Worm (Caenorhabditis elegans): ENCODE results near the gene T01C4.8.

Gene T01C4.8

DNA sequence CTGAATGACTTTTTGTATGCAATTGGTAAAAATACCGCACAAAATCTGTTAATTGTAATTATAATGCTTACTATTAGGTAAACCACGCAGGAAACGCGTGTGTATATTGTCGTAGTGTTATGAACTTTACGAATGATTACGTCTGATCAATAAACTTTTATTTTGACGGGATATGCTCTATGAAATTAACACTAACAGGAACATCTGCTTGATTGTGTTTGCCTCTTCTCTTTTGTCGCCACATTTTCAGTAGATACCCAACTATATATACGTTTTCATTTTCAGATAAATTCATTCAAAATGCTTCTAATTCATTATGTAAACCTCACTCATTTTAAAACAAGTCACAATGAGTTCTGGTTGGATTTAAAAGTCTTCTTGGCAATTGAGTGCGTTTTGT lies 2.9 kb upstream of the T01C4.8 start, which contains the start of gene sre-10:
Gene sre-10, plus strand, starts transcription at position 301 of the 400 bp plus-strand sequence.
- TF ChIP-seq odd-2 (tag; optimal IDR thresholded peaks at IDR 0.05), result no peak
- no peak for TF ChIP-seq ceh-9 (tag; optimal IDR thresholded peaks at IDR 0.05)
- no peak for TF ChIP-seq pha-2 (tag; optimal IDR thresholded peaks at IDR 0.05)
- TF ChIP-seq sox-4 (tag; optimal IDR thresholded peaks at IDR 0.05), result no peak
- TF ChIP-seq ceh-22 (tag; optimal IDR thresholded peaks at IDR 0.05), result no peak
- no peak for TF ChIP-seq dve-1 (tag; optimal IDR thresholded peaks at IDR 0.05)
- TF ChIP-seq fkh-6 (tag; optimal IDR thresholded peaks at IDR 0.05), result no peak
- TF ChIP-seq pros-1 (tag; optimal IDR thresholded peaks at IDR 0.05), result no peak
- TF ChIP-seq nhr-232 (tag; optimal IDR thresholded peaks at IDR 0.05), result no peak
- TF ChIP-seq madf-2 (tag; optimal IDR thresholded peaks at IDR 0.05), result no peak
- TF ChIP-seq ceh-34 (tag; optimal IDR thresholded peaks at IDR 0.05), result no peak
- no peak for TF ChIP-seq ztf-16 (tag; optimal IDR thresholded peaks at IDR 0.05)
- no peak for TF ChIP-seq pha-4 (tag; optimal IDR thresholded peaks at IDR 0.05)
- no peak for TF ChIP-seq fax-1 (tag; optimal IDR thresholded peaks at IDR 0.05)

DNA sequence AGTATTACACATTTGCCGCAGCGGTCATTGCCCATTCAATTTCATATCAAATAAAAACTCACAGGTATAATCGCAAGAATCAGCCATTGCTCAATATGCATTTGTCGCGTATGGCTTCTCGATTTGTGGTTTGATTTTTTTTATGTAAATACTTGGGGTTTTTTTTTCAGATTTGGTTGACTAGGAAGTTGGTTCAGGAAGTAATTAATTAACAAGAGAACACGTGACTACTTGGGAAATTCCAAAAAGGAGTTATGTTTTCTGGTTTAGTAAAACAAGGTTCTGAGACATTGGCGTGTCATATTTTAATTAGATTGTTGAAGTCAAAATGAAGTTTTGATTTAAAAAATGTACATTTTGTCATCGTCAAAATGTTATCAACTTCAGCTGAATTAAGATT lies 1.6 kb upstream of the T01C4.8 start, which contains the start of gene srx-36:
Gene srx-36, minus strand, starts transcription at position 101 of the 400 bp plus-strand sequence.
- TF ChIP-seq ref-2 (tag; optimal IDR thresholded peaks at IDR 0.05) (no peak), odd-2 (tag; optimal IDR thresholded peaks at IDR 0.05) (no peak), fax-1 (tag; optimal IDR thresholded peaks at IDR 0.05) (no peak), K02D7.2 (tag; optimal IDR thresholded peaks at IDR 0.05) (no peak), gmeb-2 (tag; optimal IDR thresholded peaks at IDR 0.05) (no peak), fkh-10 (GFP tag; optimal IDR thresholded peaks at IDR 0.05) (no peak), nhr-11 (tag; optimal IDR thresholded peaks at IDR 0.05) (no peak), dmd-4 (tag; optimal IDR thresholded peaks at IDR 0.05; ENCODE audit: borderline replicate concordance) (no peak), ceh-18 (tag; optimal IDR thresholded peaks at IDR 0.05) (no peak), nhr-232 (tag; optimal IDR thresholded peaks at IDR 0.05) (no peak)

DNA sequence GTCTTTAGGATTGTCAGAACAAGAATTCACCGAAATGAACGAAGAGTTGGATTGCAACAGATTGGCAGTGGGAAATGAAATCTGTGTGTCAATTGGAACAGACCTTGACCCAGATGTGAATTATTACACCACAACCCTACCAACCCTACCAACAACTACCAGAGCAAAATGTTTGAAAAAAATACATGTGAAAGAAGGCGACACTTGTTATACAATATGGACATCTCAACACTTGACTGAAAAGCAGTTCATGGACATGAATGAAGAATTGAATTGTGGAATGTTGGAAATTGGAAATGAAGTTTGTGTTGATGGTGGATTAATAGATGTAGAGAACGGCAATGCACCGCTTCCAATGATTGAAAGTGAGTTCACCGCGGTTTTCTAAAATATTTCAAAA lies 5.4 kb downstream of the T01C4.8 start:
- no peak for TF ChIP-seq hlh-15 (tag; optimal IDR thresholded peaks at IDR 0.05)
- TF ChIP-seq nhr-11 (tag; optimal IDR thresholded peaks at IDR 0.05), result no peak
- no peak for TF ChIP-seq fkh-6 (tag; optimal IDR thresholded peaks at IDR 0.05)
- no peak for TF ChIP-seq zip-5 (tag; optimal IDR thresholded peaks at IDR 0.05)
- TF ChIP-seq ceh-19 (GFP tag; optimal IDR thresholded peaks at IDR 0.05), result no peak
- TF ChIP-seq hlh-8 (tag; optimal IDR thresholded peaks at IDR 0.05), result no peak
- no peak for TF ChIP-seq ref-2 (tag; optimal IDR thresholded peaks at IDR 0.05)
- TF ChIP-seq nfya-1 (tag; optimal IDR thresholded peaks at IDR 0.05), result no peak
- no peak for TF ChIP-seq hlh-13 (GFP tag; optimal IDR thresholded peaks at IDR 0.05)
- TF ChIP-seq pqm-1 (tag; optimal IDR thresholded peaks at IDR 0.05), result no peak
- no peak for TF ChIP-seq npax-4 (tag; optimal IDR thresholded peaks at IDR 0.05)
- no peak for TF ChIP-seq pax-1 (tag; optimal IDR thresholded peaks at IDR 0.05)
- TF ChIP-seq dmd-4 (tag; optimal IDR thresholded peaks at IDR 0.05; ENCODE audit: borderline replicate concordance), result no peak
- no peak for TF ChIP-seq ceh-31 (tag; optimal IDR thresholded peaks at IDR 0.05)
- TF ChIP-seq ceh-18 (tag; optimal IDR thresholded peaks at IDR 0.05), result no peak
- TF ChIP-seq ceh-2 (tag; optimal IDR thresholded peaks at IDR 0.05), result no peak
- no peak for TF ChIP-seq ahr-1 (tag; optimal IDR thresholded peaks at IDR 0.05)
- no peak for TF ChIP-seq ceh-14 (tag; optimal IDR thresholded peaks at IDR 0.05)
- TF ChIP-seq mec-3 (tag; optimal IDR thresholded peaks at IDR 0.05; ENCODE audit: borderline replicate concordance), result no peak

DNA sequence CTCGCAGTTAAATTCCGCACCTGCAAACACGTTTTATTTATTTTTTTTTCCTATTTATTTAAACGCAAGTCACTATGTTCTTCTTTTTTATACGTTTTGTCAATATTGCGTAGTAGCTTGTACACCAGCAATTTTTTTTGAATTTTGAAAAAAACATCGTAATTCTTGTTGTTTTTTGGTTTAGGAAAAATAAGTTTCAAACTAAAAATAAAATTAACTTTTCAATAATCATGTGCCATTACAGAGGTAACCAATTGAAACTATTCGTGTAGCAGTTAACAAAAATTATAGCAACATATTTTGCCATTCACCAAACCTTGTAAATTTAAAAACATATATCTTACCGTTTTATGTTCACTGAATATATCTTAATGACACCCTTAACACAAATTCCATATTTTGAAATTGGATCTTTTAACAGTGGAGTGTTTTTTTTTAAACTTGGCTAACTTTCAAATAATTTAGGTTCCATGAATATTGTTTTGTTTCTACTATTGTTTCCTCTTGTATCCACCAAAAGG lies 6.1 kb downstream of the T01C4.8 start, which contains the start of gene lmd-5:
Gene lmd-5, plus strand, starts transcription at position 471 of the 521 bp plus-strand sequence.
- no peak for TF ChIP-seq ceh-19 (GFP tag; optimal IDR thresholded peaks at IDR 0.05)
- TF ChIP-seq pax-1 (tag; optimal IDR thresholded peaks at IDR 0.05), result no peak
- no peak for TF ChIP-seq T23F11.4 (GFP tag; optimal IDR thresholded peaks at IDR 0.05)
- TF ChIP-seq pros-1 (tag; optimal IDR thresholded peaks at IDR 0.05), result no peak
- TF ChIP-seq ets-4 (tag; optimal IDR thresholded peaks at IDR 0.05), result no peak
- TF ChIP-seq pat-9 (tag; optimal IDR thresholded peaks at IDR 0.05), result no peak
- no peak for TF ChIP-seq ceh-14 (tag; optimal IDR thresholded peaks at IDR 0.05)
- TF ChIP-seq elt-2 (tag; optimal IDR thresholded peaks at IDR 0.05), result no peak
- no peak for TF ChIP-seq pqm-1 (tag; optimal IDR thresholded peaks at IDR 0.05)
- no peak for TF ChIP-seq odd-2 (tag; optimal IDR thresholded peaks at IDR 0.05)
- TF ChIP-seq fkh-6 (tag; optimal IDR thresholded peaks at IDR 0.05), result no peak
- no peak for TF ChIP-seq F13H6.1 (tag; optimal IDR thresholded peaks at IDR 0.05)
- no peak for TF ChIP-seq unc-55 (GFP tag; optimal IDR thresholded peaks at IDR 0.05)
- TF ChIP-seq C38D4.7 (GFP tag; optimal IDR thresholded peaks at IDR 0.05), result no peak
- TF ChIP-seq madf-2 (tag; optimal IDR thresholded peaks at IDR 0.05), result no peak
- no peak for TF ChIP-seq ceh-30 (tag; optimal IDR thresholded peaks at IDR 0.05)

All from whole organism, late embryonic.